Fruit fly (Drosophila melanogaster) whole organism, embryonic: ENCODE measurements around the gene nxf2.
A peak's percentile ranks its signal among the peaks of the same experiment; 100 is the strongest.

Experiments used
- Abd-B ChIP-seq: fragments of 200-800 bp; sonication (Bioruptor generic); optimal IDR thresholded peaks from 2 replicates; lab custom pipeline; 2018; ENCODE audit warnings: missing biosample characterization, mild to moderate bottlenecking, missing genetic modification characterization, moderate library complexity
- Ada2b ChIP-seq: fragments of 200-800 bp; sonication (Bioruptor generic); IDR thresholded peaks from 2 replicates; pipeline ENCODE4 v1.3.6; 2022; ENCODE audit warnings: missing biosample characterization, missing genetic modification characterization
- Atf3 ChIP-seq: fragments of 200-800 bp; sonication (Bioruptor generic); optimal IDR thresholded peaks from 3 replicates; lab custom pipeline; 2016; ENCODE audit warnings: missing biosample characterization, missing genetic modification characterization
- CG11093 ChIP-seq: fragments of 200-800 bp; sonication (Bioruptor generic); IDR thresholded peaks from 3 replicates; pipeline ENCODE4 v1.3.6; 2022; ENCODE audit warnings: missing biosample characterization, missing genetic modification characterization
- CG11696 ChIP-seq: fragments of 200-800 bp; sonication (Bioruptor generic); IDR thresholded peaks from 2 replicates; pipeline ENCODE4 v1.3.6; 2022; ENCODE audit warnings: missing biosample characterization, missing genetic modification characterization
- CG13624 ChIP-seq: fragments of 200-800 bp; sonication (Bioruptor generic); optimal IDR thresholded peaks from 2 replicates; lab custom pipeline; 2016; ENCODE audit warnings: missing biosample characterization, missing genetic modification characterization
- CG14860 ChIP-seq: fragments of 200-800 bp; sonication (Bioruptor generic); IDR thresholded peaks from 3 replicates; pipeline ENCODE4 v1.3.6; 2022; ENCODE audit warnings: missing biosample characterization, missing genetic modification characterization; ENCODE audit not compliant: partially characterized antibody
- CG1529 ChIP-seq: fragments of 200-800 bp; sonication (Bioruptor generic); optimal IDR thresholded peaks from 3 replicates; lab custom pipeline; 2018; ENCODE audit warnings: missing biosample characterization, missing genetic modification characterization
- CG17328 ChIP-seq: fragments of 200-800 bp; sonication (Bioruptor generic); IDR thresholded peaks from 2 replicates; pipeline ENCODE4 v1.3.6; 2022; ENCODE audit warnings: missing biosample characterization, missing genetic modification characterization
- CG18764 ChIP-seq: fragments of 200-800 bp; sonication (Bioruptor generic); optimal IDR thresholded peaks from 3 replicates; lab custom pipeline; 2016; ENCODE audit warnings: missing biosample characterization, missing genetic modification characterization
- CG31388 ChIP-seq: fragments of 200-800 bp; sonication (Bioruptor generic); optimal IDR thresholded peaks from 2 replicates; lab custom pipeline; 2016; ENCODE audit warnings: missing biosample characterization, missing genetic modification characterization
- CG32772 ChIP-seq: fragments of 200-800 bp; sonication (Bioruptor generic); IDR thresholded peaks from 2 replicates; pipeline ENCODE4 v1.3.6; 2022; ENCODE audit warnings: missing biosample characterization, missing genetic modification characterization
- CG4617 ChIP-seq: fragments of 200-800 bp; sonication (Bioruptor generic); optimal IDR thresholded peaks from 3 replicates; lab custom pipeline; 2016; ENCODE audit warnings: missing biosample characterization, missing genetic modification characterization, borderline replicate concordance
- CG6854 ChIP-seq: fragments of 200-800 bp; sonication (Bioruptor generic); optimal IDR thresholded peaks from 3 replicates; lab custom pipeline; 2017; ENCODE audit warnings: missing biosample characterization, mild to moderate bottlenecking, missing genetic modification characterization
- CG7745 ChIP-seq: fragments of 200-800 bp; sonication (Bioruptor generic); optimal IDR thresholded peaks from 2 replicates; lab custom pipeline; 2018; ENCODE audit warnings: missing biosample characterization, mild to moderate bottlenecking, missing genetic modification characterization, moderate library complexity
- Camta ChIP-seq: fragments of 200-800 bp; sonication (Bioruptor generic); optimal IDR thresholded peaks from 2 replicates; lab custom pipeline; 2016; ENCODE audit warnings: missing biosample characterization, missing genetic modification characterization
- CrebB ChIP-seq: fragments of 200-800 bp; sonication (Bioruptor generic); optimal IDR thresholded peaks from 3 replicates; lab custom pipeline; 2018; ENCODE audit warnings: missing biosample characterization, mild to moderate bottlenecking, missing genetic modification characterization
- Dref ChIP-seq: fragments of 200-800 bp; sonication (Bioruptor generic); IDR thresholded peaks from 2 replicates; pipeline ENCODE4 v1.3.6; 2022; ENCODE audit warnings: missing biosample characterization, missing genetic modification characterization
- E2f1 ChIP-seq: fragments of 200-800 bp; sonication (Bioruptor generic); IDR thresholded peaks from 2 replicates; pipeline ENCODE4 v1.3.6; 2022; ENCODE audit warnings: missing biosample characterization, missing genetic modification characterization
- Gsc ChIP-seq: fragments of 200-800 bp; sonication (Bioruptor generic); IDR thresholded peaks from 2 replicates; pipeline ENCODE4 v1.3.6; 2022; ENCODE audit warnings: missing biosample characterization, missing genetic modification characterization
- Hmr ChIP-seq: fragments of 200-800 bp; sonication (Bioruptor generic); optimal IDR thresholded peaks from 3 replicates; lab custom pipeline; 2017; ENCODE audit warnings: mild to moderate bottlenecking, missing biosample characterization, missing genetic modification reagents, missing genetic modification characterization
- Mrtf ChIP-seq: fragments of 200-800 bp; sonication (Bioruptor generic); IDR thresholded peaks from 3 replicates; pipeline ENCODE4 v1.3.6; 2022; ENCODE audit warnings: missing biosample characterization, missing genetic modification characterization
- Myb ChIP-seq: fragments of 200-800 bp; sonication (Bioruptor generic); optimal IDR thresholded peaks from 2 replicates; lab custom pipeline; 2016; ENCODE audit warnings: missing biosample characterization, missing genetic modification characterization
- PHDP ChIP-seq: fragments of 200-800 bp; sonication (Bioruptor generic); optimal IDR thresholded peaks from 3 replicates; lab custom pipeline; 2018; ENCODE audit warnings: missing biosample characterization, mild to moderate bottlenecking, missing genetic modification characterization, moderate library complexity
- Rfx ChIP-seq: fragments of 200-800 bp; sonication (Bioruptor generic); IDR thresholded peaks from 2 replicates; pipeline ENCODE4 v1.3.6; 2022; ENCODE audit warnings: missing biosample characterization, missing genetic modification characterization
- Scr ChIP-seq: fragments of 200-800 bp; sonication (Bioruptor generic); IDR thresholded peaks from 2 replicates; pipeline ENCODE4 v1.3.6; 2022; ENCODE audit warnings: missing biosample characterization, missing genetic modification characterization; ENCODE audit not compliant: partially characterized antibody
- Ssrp ChIP-seq: fragments of 200-800 bp; sonication (Bioruptor generic); optimal IDR thresholded peaks from 2 replicates; lab custom pipeline; 2018; ENCODE audit warnings: missing biosample characterization, mild to moderate bottlenecking, missing genetic modification characterization, moderate library complexity
- bigmax ChIP-seq: fragments of 200-800 bp; sonication (Bioruptor generic); optimal IDR thresholded peaks from 2 replicates; lab custom pipeline; 2018; ENCODE audit warnings: missing biosample characterization, mild to moderate bottlenecking, missing genetic modification characterization
- btn ChIP-seq: fragments of 200-800 bp; sonication (Bioruptor generic); optimal IDR thresholded peaks from 2 replicates; lab custom pipeline; 2016; ENCODE audit warnings: missing biosample characterization, missing genetic modification characterization
- croc ChIP-seq: fragments of 200-800 bp; sonication (Bioruptor generic); conservative IDR thresholded peaks from 3 replicates; pipeline ENCODE4 v1.3.6; 2022; ENCODE audit warnings: missing biosample characterization, missing genetic modification characterization
- crol ChIP-seq: fragments of 200-800 bp; sonication (Bioruptor generic); IDR thresholded peaks from 2 replicates; pipeline ENCODE4 v1.3.6; 2022; ENCODE audit warnings: missing biosample characterization, missing genetic modification characterization
- cwo ChIP-seq: fragments of 200-800 bp; sonication (Bioruptor generic); optimal IDR thresholded peaks from 3 replicates; lab custom pipeline; 2017; ENCODE audit warnings: missing biosample characterization, missing genetic modification characterization, mild to moderate bottlenecking, moderate library complexity, missing genetic modification reagents
- dan ChIP-seq: fragments of 200-800 bp; sonication (Bioruptor generic); IDR thresholded peaks from 2 replicates; pipeline ENCODE4 v1.3.6; 2022; ENCODE audit warnings: missing biosample characterization, missing genetic modification characterization
- dimm ChIP-seq: fragments of 200-800 bp; sonication (Bioruptor generic); IDR thresholded peaks from 2 replicates; pipeline ENCODE4 v1.3.6; 2022; ENCODE audit warnings: missing biosample characterization, missing genetic modification characterization
- dmrt11E ChIP-seq: fragments of 200-800 bp; sonication (Bioruptor generic); optimal IDR thresholded peaks from 3 replicates; lab custom pipeline; 2018; ENCODE audit warnings: missing biosample characterization, mild to moderate bottlenecking, missing genetic modification characterization, moderate library complexity
- fd96Cb ChIP-seq: fragments of 200-800 bp; sonication (Bioruptor generic); optimal IDR thresholded peaks from 2 replicates; lab custom pipeline; 2018; ENCODE audit warnings: missing biosample characterization, mild to moderate bottlenecking, missing genetic modification characterization, moderate library complexity
- ftz-f1 ChIP-seq: fragments of 200-800 bp; sonication (Bioruptor generic); optimal IDR thresholded peaks from 2 replicates; lab custom pipeline; 2016; ENCODE audit warnings: missing biosample characterization, missing genetic modification characterization
- her ChIP-seq: fragments of 200-800 bp; sonication (Bioruptor generic); optimal IDR thresholded peaks from 2 replicates; lab custom pipeline; 2016; ENCODE audit warnings: missing biosample characterization, missing genetic modification characterization
- lab ChIP-seq: fragments of 200-800 bp; sonication (Bioruptor generic); optimal IDR thresholded peaks from 3 replicates; lab custom pipeline; 2017; ENCODE audit warnings: missing biosample characterization, missing genetic modification characterization, mild to moderate bottlenecking, moderate library complexity, missing genetic modification reagents
- nau ChIP-seq: fragments of 200-800 bp; sonication (Bioruptor generic); optimal IDR thresholded peaks from 3 replicates; lab custom pipeline; 2017; ENCODE audit warnings: missing biosample characterization, mild to moderate bottlenecking, missing genetic modification characterization, missing genetic modification reagents
- peb ChIP-seq: fragments of 200-800 bp; sonication (Bioruptor generic); IDR thresholded peaks from 2 replicates; pipeline ENCODE4 v1.3.6; 2022; ENCODE audit warnings: missing biosample characterization, missing genetic modification characterization
- prd ChIP-seq, 3 experiments: fragments of >200 bp in 2 of 3; fragments of 200-800 bp in 1 of 3; sonication (Bioruptor generic) in 1 of 3; optimal IDR thresholded peaks in 2 of 3; IDR thresholded peaks in 1 of 3; 2 replicates in 2 of 3; 3 replicates in 1 of 3; pipeline versions ENCODE4 v1.3.6 to Lab custom; 2017 to 2022; ENCODE audit warnings: missing biosample characterization in 1 of 3, missing genetic modification characterization in 1 of 3
- sens ChIP-seq: fragments of 200-800 bp; sonication (Bioruptor generic); peaks from one replicate; lab custom pipeline; 2016; ENCODE audit warnings: missing biosample characterization, missing genetic modification characterization
- slp2 ChIP-seq: fragments of 200-800 bp; sonication (Bioruptor generic); optimal IDR thresholded peaks from 2 replicates; lab custom pipeline; 2016; ENCODE audit warnings: missing biosample characterization, missing genetic modification characterization
- trh ChIP-seq: fragments of 200-800 bp; sonication (Bioruptor generic); optimal IDR thresholded peaks from 2 replicates; lab custom pipeline; 2016; ENCODE audit warnings: missing biosample characterization, missing genetic modification characterization
- usp ChIP-seq: fragments of >200 bp; optimal IDR thresholded peaks from 2 replicates; lab custom pipeline; 2017; ENCODE audit warnings: missing biosample characterization, missing genetic modification characterization
- wdn ChIP-seq: fragments of 200-800 bp; sonication (Bioruptor generic); IDR thresholded peaks from 2 replicates; pipeline ENCODE4 v1.3.6; 2022; ENCODE audit warnings: missing biosample characterization, missing genetic modification characterization
- yki ChIP-seq: fragments of >200 bp; optimal IDR thresholded peaks from 3 replicates; lab custom pipeline; 2018
- z ChIP-seq: fragments of 200-800 bp; sonication (Bioruptor generic); IDR thresholded peaks from 3 replicates; pipeline ENCODE4 v1.3.6; 2022; ENCODE audit warnings: missing biosample characterization, missing genetic modification characterization
- zen2 ChIP-seq: fragments of 200-800 bp; sonication (Bioruptor generic); IDR thresholded peaks from 3 replicates; pipeline ENCODE4 v1.3.6; 2022; ENCODE audit warnings: missing biosample characterization, missing genetic modification characterization; ENCODE audit not compliant: partially characterized antibody

nxf2 gene

DNA sequence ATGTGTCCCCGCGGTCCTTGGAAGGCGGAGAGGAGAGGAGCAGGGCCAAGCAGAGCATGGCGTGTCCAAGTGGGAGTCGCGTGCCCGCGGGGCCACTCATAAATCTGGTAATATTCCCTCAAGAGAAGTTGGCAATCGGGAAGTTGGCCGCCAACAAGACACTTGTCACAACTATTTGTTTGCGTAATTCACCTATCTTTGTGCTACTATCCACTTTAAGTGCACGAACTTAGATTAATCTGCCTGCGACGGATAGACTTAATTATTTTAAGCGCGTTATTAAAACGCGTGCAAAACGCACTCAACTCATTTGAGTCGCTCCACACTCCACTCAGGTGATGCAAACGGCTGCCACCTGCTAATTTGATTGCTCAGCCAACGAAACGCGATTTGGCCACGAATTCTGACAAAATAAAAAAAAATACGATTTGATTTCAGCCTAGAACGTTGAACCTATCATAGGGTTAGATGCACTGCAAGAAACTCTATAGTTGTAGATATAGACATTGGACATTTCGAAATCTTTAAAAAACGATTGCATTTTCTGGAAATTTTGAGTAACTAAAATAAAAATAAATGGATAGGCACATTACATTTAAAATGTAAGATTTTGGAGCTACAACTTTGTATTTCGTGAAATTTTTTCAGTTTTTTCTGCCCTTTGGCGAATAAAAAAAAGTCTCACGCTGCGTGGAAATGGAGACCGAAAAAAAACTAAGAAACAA is 8.9 kb downstream of the nxf2 start (continued):
- TF ChIP-seq Scr, result no peak
- TF ChIP-seq CG7745 (tag; lab: Kevin White, UChicago), result no peak
- TF ChIP-seq croc (GFP tag; lab: Robert Waterston, UW), result no peak
- TF ChIP-seq CG32772 (GFP tag; lab: Robert Waterston, UW), result no peak
- TF ChIP-seq sens, result peak; percentile 87
- peak; percentile 61 for TF ChIP-seq CG13624 (GFP tag; lab: Kevin White, UChicago)
- TF ChIP-seq ftz-f1 (GFP tag; lab: Kevin White, UChicago), result no peak
- TF ChIP-seq cwo, result peak; percentile 29
- TF ChIP-seq nau (GFP tag; lab: Kevin White, UChicago), result peak; percentile 22
- TF ChIP-seq lab (GFP tag; lab: Kevin White, UChicago), result peak; percentile 71
- TF ChIP-seq CG11093 (GFP tag; lab: Robert Waterston, UW), result no peak
- peak; percentile 28 for TF ChIP-seq CG18764 (GFP tag; lab: Kevin White, UChicago)
- no peak for TF ChIP-seq CG4617 (GFP tag; lab: Kevin White, UChicago)
- TF ChIP-seq Myb, result peak; percentile 24
- TF ChIP-seq Gsc (GFP tag; lab: Robert Waterston, UW), result no peak
- no peak for TF ChIP-seq dan
- no peak for TF ChIP-seq CrebB
- TF ChIP-seq dimm (GFP tag; lab: Robert Waterston, UW), result no peak
- no peak for TF ChIP-seq peb
- TF ChIP-seq trh (GFP tag; lab: Kevin White, UChicago), result no peak
- no peak for TF ChIP-seq Dref (GFP tag; lab: Robert Waterston, UW)
- TF ChIP-seq Ada2b (GFP tag; lab: Robert Waterston, UW), result peak; percentile 48
- TF ChIP-seq her (GFP tag; lab: Kevin White, UChicago), result peak; percentile 49
- TF ChIP-seq bigmax (GFP tag; lab: Kevin White, UChicago), result no peak
- TF ChIP-seq zen2 (GFP tag; lab: Robert Waterston, UW), result no peak
- TF ChIP-seq CG14860, result no peak
- TF ChIP-seq CG31388, result no peak
- 0 out of 2 replicates have a peak, but pooled peaks have one; percentile 25 for TF ChIP-seq CG17328 (GFP tag; lab: Robert Waterston, UW)
- TF ChIP-seq slp2, result peak; percentile 49
- peak; percentile 22; the same call in 1 of the 2 replicates for TF ChIP-seq CG11696 (GFP tag; lab: Robert Waterston, UW)
- peak; percentile 45; the same call in 1 of the 2 replicates for TF ChIP-seq wdn (GFP tag; lab: Robert Waterston, UW)
- no peak for TF ChIP-seq usp
- TF ChIP-seq Camta, result peak; percentile 17
- no peak for TF ChIP-seq prd (optimal IDR thresholded peaks at IDR 0.05; lab: Kevin White, UChicago)
- peak; percentile 69 for TF ChIP-seq prd (GFP tag; IDR thresholded peaks at IDR 0.05; lab: Robert Waterston, UW)
- TF ChIP-seq fd96Cb (tag; lab: Kevin White, UChicago), result no peak
- TF ChIP-seq CG6854 (GFP tag; lab: Kevin White, UChicago), result peak; percentile 2
- TF ChIP-seq Rfx (GFP tag; lab: Robert Waterston, UW), result peak; percentile 85
- no peak for TF ChIP-seq yki (lab: Kevin White, UChicago)
- no peak for TF ChIP-seq E2f1 (GFP tag; lab: Robert Waterston, UW)
- 0 out of 3 replicates have a peak, but pooled peaks have one; percentile 40 for TF ChIP-seq Mrtf (GFP tag; lab: Robert Waterston, UW)
- TF ChIP-seq btn, result no peak
- peak; percentile 17 for TF ChIP-seq dmrt11E (tag; lab: Kevin White, UChicago)
- no peak for TF ChIP-seq CG1529 (GFP tag; lab: Kevin White, UChicago)
- TF ChIP-seq Ssrp (tag; lab: Kevin White, UChicago), result no peak
- TF ChIP-seq Abd-B (GFP tag; lab: Kevin White, UChicago), result peak; percentile 4
- peak; percentile 62 for TF ChIP-seq Hmr (GFP tag; lab: Kevin White, UChicago)
- TF ChIP-seq crol (GFP tag; lab: Robert Waterston, UW), result no peak
- peak; percentile 73 for TF ChIP-seq z (GFP tag; lab: Robert Waterston, UW)
- no peak for TF ChIP-seq Atf3
- peak; percentile 65 for TF ChIP-seq PHDP (tag; lab: Kevin White, UChicago)
